Worm (Caenorhabditis elegans): Measurements from ENCODE around the gene F55C12.6.

F55C12.6 gene

DNA sequence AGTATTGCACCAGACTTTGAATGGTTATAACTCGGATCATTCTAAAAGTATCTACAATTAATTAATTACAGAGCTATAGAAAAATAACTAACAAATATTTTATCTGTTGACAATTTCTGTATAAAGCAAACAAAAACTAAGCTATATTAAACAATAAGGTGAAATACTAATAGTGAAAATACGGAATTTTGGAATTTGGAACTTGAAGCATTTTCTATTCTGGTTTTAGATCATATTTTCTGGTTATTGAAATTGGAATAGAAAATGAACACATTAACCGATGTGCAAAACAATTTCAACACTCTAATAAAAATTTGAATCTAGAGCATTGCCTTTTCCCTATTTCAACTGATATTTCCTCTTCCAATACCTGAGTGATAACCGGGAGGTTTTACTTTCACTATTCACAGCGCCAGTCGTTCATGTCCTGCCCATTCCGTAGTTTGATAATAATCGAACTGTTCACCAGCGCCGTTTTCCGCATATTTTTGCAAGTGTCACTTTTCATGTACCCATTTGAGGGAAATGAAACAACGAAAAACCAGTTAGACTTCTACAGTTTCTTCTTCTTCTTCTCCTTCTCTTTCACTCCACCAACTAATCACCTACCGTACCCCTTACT, 24.0 kb upstream of the F55C12.6 start:
- no peak for TF ChIP-seq madf-6 (GFP tag; IDR thresholded peaks at IDR 0.05)
- no peak for TF ChIP-seq tbx-9 (tag; optimal IDR thresholded peaks at IDR 0.05; ENCODE audit: borderline replicate concordance)
- no peak for TF ChIP-seq B0261.1 (tag; optimal IDR thresholded peaks at IDR 0.05)
- TF ChIP-seq tbp1 (GFP tag; optimal IDR thresholded peaks at IDR 0.05): no peak
- no peak for TF ChIP-seq Y56A3A.18 (GFP tag; IDR thresholded peaks at IDR 0.05)
- TF ChIP-seq nhr-80 (tag; optimal IDR thresholded peaks at IDR 0.05): peak; percentile 78
- no peak for TF ChIP-seq hrde-1 (tag; optimal IDR thresholded peaks at IDR 0.05; ENCODE audit: borderline replicate concordance)
- TF ChIP-seq mes-4 (tag; optimal IDR thresholded peaks at IDR 0.05): no peak

DNA sequence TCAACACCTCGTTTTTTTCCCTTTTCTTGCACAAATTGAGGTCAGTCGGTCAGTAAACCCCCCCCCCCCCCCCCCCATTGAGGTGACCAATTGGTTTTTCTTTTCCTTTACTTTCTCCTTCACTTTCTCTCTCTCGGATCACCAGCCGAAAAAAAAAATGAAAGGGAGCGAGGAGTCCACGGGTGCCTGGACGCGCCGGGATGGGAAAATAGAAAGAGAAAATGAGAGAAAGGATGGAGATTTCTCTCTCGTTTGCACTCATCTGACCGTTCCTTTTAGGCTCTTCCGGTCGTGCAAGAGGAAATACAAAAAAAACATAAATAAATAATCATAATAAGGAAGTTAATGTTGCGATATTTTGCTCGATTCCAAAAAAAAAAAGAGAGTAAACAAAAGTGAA, 23.1 kb upstream of the F55C12.6 start:
- TF ChIP-seq gei-17 (GFP tag; optimal IDR thresholded peaks at IDR 0.05) (no peak), nhr-27 (tag; optimal IDR thresholded peaks at IDR 0.05) (no peak), unc-62 (GFP tag; optimal IDR thresholded peaks at IDR 0.05) (no peak), bed-2 (GFP tag; IDR thresholded peaks at IDR 0.05) (no peak), zfh-2 (GFP tag; conservative IDR thresholded peaks at IDR 0.05) (peak; percentile 60), F10E7.11 (tag; optimal IDR thresholded peaks at IDR 0.05) (no peak), lsl-1 (GFP tag; optimal IDR thresholded peaks at IDR 0.05) (no peak), ceh-58 (GFP tag; IDR thresholded peaks at IDR 0.05) (no peak)

DNA sequence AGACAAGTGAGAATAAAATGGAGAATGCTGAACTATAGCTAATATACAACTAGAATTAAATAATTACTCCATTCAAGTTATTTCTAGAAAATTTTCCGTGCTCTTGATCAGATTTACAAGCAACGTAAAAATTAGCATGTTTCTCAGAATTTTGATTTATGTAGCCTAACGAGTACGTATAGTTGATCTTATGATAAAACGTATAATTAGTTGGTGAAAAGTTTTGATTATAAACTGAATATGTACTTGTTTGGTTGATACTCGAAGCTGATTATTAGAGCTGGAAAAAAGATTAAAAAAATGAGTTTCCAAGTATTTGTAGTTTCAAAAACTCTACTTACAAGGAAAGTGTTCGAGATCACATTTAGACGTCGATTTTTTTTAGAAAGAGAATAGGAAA, 20.6 kb upstream of the F55C12.6 start:
- TF ChIP-seq B0035.1 (tag; optimal IDR thresholded peaks at IDR 0.05): no peak
- TF ChIP-seq ceh-58 (GFP tag; IDR thresholded peaks at IDR 0.05): no peak
- no peak for TF ChIP-seq athp-1 (tag; optimal IDR thresholded peaks at IDR 0.05)
- TF ChIP-seq somi-1 (GFP tag; optimal IDR thresholded peaks at IDR 0.05): no peak
- no peak for TF ChIP-seq ceh-27 (GFP tag; optimal IDR thresholded peaks at IDR 0.05)
- no peak for TF ChIP-seq dox-1 (GFP tag; IDR thresholded peaks at IDR 0.05)
- TF ChIP-seq hmg-20 (GFP tag; IDR thresholded peaks at IDR 0.05): no peak
- no peak for TF ChIP-seq Y67H2A.10 (GFP tag; conservative IDR thresholded peaks at IDR 0.05)
- no peak for TF ChIP-seq tbp1 (GFP tag; optimal IDR thresholded peaks at IDR 0.05)
- TF ChIP-seq attf-6 (GFP tag; IDR thresholded peaks at IDR 0.05): no peak

DNA sequence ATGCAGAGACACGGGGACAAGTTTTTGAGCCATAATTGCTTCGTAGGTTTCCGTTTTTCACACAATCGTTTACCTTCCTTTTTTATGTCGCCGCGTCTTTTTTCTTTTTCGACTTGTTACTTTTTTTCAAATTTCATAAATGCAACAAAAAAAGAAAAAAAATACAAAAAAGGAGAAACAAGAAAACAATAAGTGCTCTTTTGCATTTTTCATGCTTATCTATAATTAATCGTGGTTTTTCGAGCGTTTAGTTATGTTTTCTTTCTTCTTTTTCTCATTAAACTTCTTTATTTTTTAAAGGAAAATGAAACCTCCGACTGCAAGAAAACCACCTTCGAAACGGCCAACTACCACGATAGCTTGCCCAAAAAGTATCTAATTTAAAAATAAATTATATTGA, 19.9 kb upstream of the F55C12.6 start, which contains the start of gene F59G1.4:
Gene F59G1.4 (plus strand): TSS at position 301 of the 400 bp plus-strand sequence.
- TF ChIP-seq nhr-90 (tag; optimal IDR thresholded peaks at IDR 0.05) (no peak), ztf-26 (tag; optimal IDR thresholded peaks at IDR 0.05) (no peak), fkh-3 (tag; optimal IDR thresholded peaks at IDR 0.05) (no peak), unc-130 (GFP tag; optimal IDR thresholded peaks at IDR 0.05) (no peak), rpc-1 (optimal IDR thresholded peaks at IDR 0.05) (no peak), rpc-1 (tag; optimal IDR thresholded peaks at IDR 0.05) (no peak)

DNA sequence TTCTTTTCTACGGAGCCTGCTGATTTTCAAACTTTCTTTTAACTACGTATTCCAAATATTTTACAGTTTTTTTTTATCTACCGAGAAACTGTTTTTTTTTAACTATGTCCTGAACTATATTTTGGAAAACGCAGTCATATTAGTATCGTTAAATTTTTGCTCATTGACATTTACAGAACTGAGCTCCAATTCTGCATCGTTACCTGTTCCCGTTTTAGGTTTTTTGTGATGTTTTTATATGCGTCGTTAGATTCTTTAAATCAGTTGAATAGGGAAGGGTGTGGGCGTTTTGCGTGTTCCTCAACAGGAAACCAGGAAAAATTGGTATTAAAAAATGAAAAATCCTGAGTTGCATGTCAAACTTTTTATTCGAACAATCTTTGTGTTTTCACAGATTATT, 16.9 kb upstream of the F55C12.6 start:
- TF ChIP-seq cebp-2 (GFP tag; IDR thresholded peaks at IDR 0.05): no peak
- TF ChIP-seq tlf-1 (GFP tag; optimal IDR thresholded peaks at IDR 0.05): no peak
- TF ChIP-seq sdz-38 (tag; optimal IDR thresholded peaks at IDR 0.05): no peak
- TF ChIP-seq snpc-1.3 (tag; optimal IDR thresholded peaks at IDR 0.05; ENCODE audit: insufficient read depth): no peak
- TF ChIP-seq mes-4 (tag; optimal IDR thresholded peaks at IDR 0.05): no peak
- no peak for TF ChIP-seq B0261.1 (tag; optimal IDR thresholded peaks at IDR 0.05)
- TF ChIP-seq chd-7 (tag; optimal IDR thresholded peaks at IDR 0.05): no peak
- no peak for TF ChIP-seq ceh-58 (GFP tag; IDR thresholded peaks at IDR 0.05)
- no peak for TF ChIP-seq ztf-6 (GFP tag; IDR thresholded peaks at IDR 0.05)
- no peak for TF ChIP-seq lsy-27 (tag; optimal IDR thresholded peaks at IDR 0.05; ENCODE audit: borderline replicate concordance, insufficient read depth)
- TF ChIP-seq cebp-1 (GFP tag; IDR thresholded peaks at IDR 0.05): no peak
- TF ChIP-seq cebp-1 (tag; optimal IDR thresholded peaks at IDR 0.05): peak; percentile 4
- TF ChIP-seq let-607 (tag; optimal IDR thresholded peaks at IDR 0.05): no peak
- peak; percentile 25 for TF ChIP-seq atf-7 (tag; optimal IDR thresholded peaks at IDR 0.05)
- TF ChIP-seq dpl-1 (GFP tag; optimal IDR thresholded peaks at IDR 0.05): no peak
- 0 out of 2 replicates have a peak, but pooled peaks have one; percentile 47 for TF ChIP-seq Y53G8AR.9 (GFP tag; conservative IDR thresholded peaks at IDR 0.05)

All from whole organism, young adult.